Worm (Caenorhabditis elegans) whole organism, L4 larva: ENCODE results near the gene gkow-1.

Experiments
- ceh-82 ChIP-seq: sonication (generic microtip); optimal IDR thresholded peaks from 2 replicates; lab custom pipeline; 2017; ENCODE audit warnings: missing biosample characterization, missing genetic modification characterization
- lin-39 ChIP-seq: fragments of 150-350 bp; optimal IDR thresholded peaks from 2 replicates; lab custom pipeline; 2014; ENCODE audit warnings: missing biosample characterization, missing genetic modification reagents, missing genetic modification characterization
- mdl-1 ChIP-seq, 2 experiments: fragments of 150-350 bp in 1 of 2; sonication (generic microtip) in 1 of 2; optimal IDR thresholded peaks; 2 replicates each; lab custom pipeline; 2014 to 2017; ENCODE audit warnings: missing biosample characterization in 2 of 2, missing genetic modification characterization in 2 of 2
- mdt-29 ChIP-seq: fragments of 200-800 bp; sonication (Bioruptor generic); IDR thresholded peaks from 2 replicates; pipeline ENCODE4 v1.3.6; 2022; ENCODE audit warnings: missing genetic modification reagents, missing genetic modification characterization, missing compliant biosample characterization
- mep-1 ChIP-seq: fragments of 150-350 bp; sonication (generic microtip); optimal IDR thresholded peaks from 3 replicates; lab custom pipeline; 2014; ENCODE audit warnings: missing biosample characterization, missing genetic modification characterization
- pqm-1 ChIP-seq: sonication (generic microtip); optimal IDR thresholded peaks from 2 replicates; lab custom pipeline; 2017; ENCODE audit warnings: missing biosample characterization, missing genetic modification characterization
- snpc-4 ChIP-seq: fragments of 150-350 bp; optimal IDR thresholded peaks from 2 replicates; lab custom pipeline; 2014; ENCODE audit warnings: missing biosample characterization, missing genetic modification characterization
- tra-1 ChIP-seq: fragments of 200-800 bp; sonication (Bioruptor generic); IDR thresholded peaks from 2 replicates; pipeline ENCODE4 v1.3.6; 2022; ENCODE audit warnings: missing genetic modification reagents, missing genetic modification characterization, missing compliant biosample characterization
- ztf-11 ChIP-seq: fragments of 150-350 bp; optimal IDR thresholded peaks from 2 replicates; lab custom pipeline; 2014; ENCODE audit warnings: missing biosample characterization, missing genetic modification characterization

DNA sequence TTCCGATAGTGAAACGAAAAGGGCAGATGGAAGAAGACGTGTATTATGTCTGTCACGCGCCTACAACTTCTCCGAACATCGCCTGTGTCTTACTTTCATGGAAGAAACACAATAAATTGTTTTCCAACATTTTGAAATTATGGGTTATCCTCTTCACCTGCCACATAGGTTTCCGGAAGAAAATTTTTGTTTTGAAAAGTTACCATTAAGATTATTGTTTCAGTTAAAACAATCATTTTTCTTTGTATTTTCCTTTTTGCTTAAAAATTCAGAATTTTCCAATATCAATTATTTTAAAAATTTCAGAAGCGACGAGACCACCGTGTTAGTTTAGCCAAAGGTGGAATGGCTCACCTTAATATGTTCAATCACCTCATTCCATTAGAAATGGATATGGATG is 16.7 kb downstream of the gkow-1 start, which contains the start of gene mask-1:
- no peak for TF ChIP-seq mep-1 (tag; lab: Kevin White, UChicago)
- no peak for TF ChIP-seq ceh-82 (tag; lab: Kevin White, UChicago)
- TF ChIP-seq mdl-1 (tag; optimal IDR thresholded peaks at IDR 0.05; lab: Kevin White, UChicago), result no peak
- TF ChIP-seq tra-1 (GFP tag; lab: Robert Waterston, UW), result no peak
- TF ChIP-seq mdt-29 (GFP tag; lab: Robert Waterston, UW), result no peak
- TF ChIP-seq snpc-4 (tag; lab: Kevin White, UChicago), result no peak
- TF ChIP-seq ztf-11 (tag; lab: Kevin White, UChicago), result no peak
- TF ChIP-seq lin-39, result no peak
- no peak for TF ChIP-seq pqm-1 (tag; lab: Kevin White, UChicago)
